Worm (Caenorhabditis elegans) whole organism, L4 larva: ENCODE measurements around the gene acdh-13.

ENCODE experiments used
- F37D6.2 ChIP-seq: sonication (generic microtip); optimal IDR thresholded peaks from 2 replicates; lab custom pipeline; 2016; ENCODE audit warnings: mild to moderate bottlenecking, missing genetic modification characterization, missing compliant biosample characterization
- F44E2.7 ChIP-seq: fragments of 200-800 bp; sonication (Bioruptor generic); IDR thresholded peaks from 2 replicates; pipeline ENCODE4 v2.1.2; 2022; ENCODE audit warnings: missing genetic modification characterization, missing compliant biosample characterization
- F49E8.2 ChIP-seq: sonication (generic microtip); optimal IDR thresholded peaks from 2 replicates; lab custom pipeline; 2016; ENCODE audit warnings: missing compliant biosample characterization, mild to moderate bottlenecking, missing genetic modification characterization, borderline replicate concordance
- Y75B8A.6 ChIP-seq: fragments of 200-800 bp; sonication (Bioruptor generic); IDR thresholded peaks from 2 replicates; pipeline ENCODE4 v1.3.6; 2022; ENCODE audit warnings: missing genetic modification reagents, missing genetic modification characterization, missing compliant biosample characterization
- ceh-20 ChIP-seq: fragments of 200-800 bp; sonication (Bioruptor generic); IDR thresholded peaks from 2 replicates; pipeline ENCODE4 v1.3.6; 2022; ENCODE audit warnings: missing genetic modification reagents, missing genetic modification characterization, missing compliant biosample characterization
- ceh-32 ChIP-seq: sonication (generic microtip); optimal IDR thresholded peaks from 2 replicates; lab custom pipeline; 2016; ENCODE audit warnings: mild to moderate bottlenecking, missing genetic modification characterization, missing compliant biosample characterization; ENCODE audit not compliant: poor library complexity
- ceh-82 ChIP-seq: sonication (generic microtip); optimal IDR thresholded peaks from 2 replicates; lab custom pipeline; 2017; ENCODE audit warnings: missing biosample characterization, missing genetic modification characterization
- daf-12 ChIP-seq: fragments of 150-350 bp; optimal IDR thresholded peaks from 2 replicates; lab custom pipeline; 2014; ENCODE audit warnings: missing biosample characterization, missing genetic modification reagents, missing genetic modification characterization
- daf-16 ChIP-seq, 3 experiments: sonication (generic microtip); optimal IDR thresholded peaks; 2 replicates each; lab custom pipeline; 2016 to 2017; ENCODE audit warnings: missing genetic modification characterization in 3 of 3, missing genetic modification reagents in 3 of 3, mild to moderate bottlenecking in 2 of 3, missing compliant biosample characterization in 2 of 3, missing biosample characterization in 1 of 3, moderate library complexity in 1 of 3
- duxl-1 ChIP-seq: sonication (generic microtip); optimal IDR thresholded peaks from 2 replicates; lab custom pipeline; 2016; ENCODE audit warnings: mild to moderate bottlenecking, missing genetic modification characterization, moderate library complexity, missing compliant biosample characterization; ENCODE audit not compliant: poor library complexity
- egl-43 ChIP-seq: fragments of 200-800 bp; sonication (Bioruptor generic); IDR thresholded peaks from 2 replicates; pipeline ENCODE4 v1.3.6; 2022; ENCODE audit warnings: missing genetic modification reagents, missing genetic modification characterization, missing compliant biosample characterization
- gei-8 ChIP-seq: fragments of 200-800 bp; sonication (Bioruptor generic); optimal IDR thresholded peaks from 2 replicates; lab custom pipeline; 2018; ENCODE audit warnings: mild to moderate bottlenecking, missing genetic modification characterization, missing compliant biosample characterization
- hif-1 ChIP-seq, 2 experiments: sonication (generic microtip); optimal IDR thresholded peaks; 2 replicates each; lab custom pipeline; 2016 to 2017; ENCODE audit warnings: missing compliant biosample characterization in 2 of 2, missing genetic modification characterization in 2 of 2, missing genetic modification reagents in 2 of 2, missing genotype in 2 of 2, mild to moderate bottlenecking in 1 of 2
- hlh-30 ChIP-seq: sonication (generic microtip); optimal IDR thresholded peaks from 2 replicates; lab custom pipeline; 2017; ENCODE audit warnings: antibody characterized with exemption, mild to moderate bottlenecking, missing genetic modification characterization, missing compliant biosample characterization; ENCODE audit not compliant: insufficient read depth
- hmg-1.1 ChIP-seq: fragments of 200-800 bp; sonication (Bioruptor generic); IDR thresholded peaks from 2 replicates; pipeline ENCODE4 v1.3.6; 2022; ENCODE audit warnings: missing genetic modification reagents, missing genetic modification characterization, missing compliant biosample characterization
- jun-1 ChIP-seq: fragments of 150-350 bp; optimal IDR thresholded peaks from 2 replicates; lab custom pipeline; 2014; ENCODE audit warnings: missing biosample characterization, missing genetic modification reagents, missing genetic modification characterization
- lim-7 ChIP-seq: fragments of 200-800 bp; sonication (Bioruptor generic); IDR thresholded peaks from 2 replicates; pipeline ENCODE4 v1.3.6; 2022; ENCODE audit warnings: missing genetic modification characterization, missing compliant biosample characterization
- lin-29 ChIP-seq: fragments of 200-800 bp; sonication (Bioruptor generic); IDR thresholded peaks from 2 replicates; pipeline ENCODE4 v1.3.6; 2022; ENCODE audit warnings: missing genetic modification reagents, missing genetic modification characterization, missing compliant biosample characterization
- lin-38 ChIP-seq: fragments of 200-800 bp; sonication (Bioruptor generic); IDR thresholded peaks from 2 replicates; pipeline ENCODE4 v1.3.6; 2022; ENCODE audit warnings: missing genetic modification reagents, missing genetic modification characterization, missing compliant biosample characterization
- mdl-1 ChIP-seq, 2 experiments: fragments of 150-350 bp in 1 of 2; sonication (generic microtip) in 1 of 2; optimal IDR thresholded peaks; 2 replicates each; lab custom pipeline; 2014 to 2017; ENCODE audit warnings: missing biosample characterization in 2 of 2, missing genetic modification characterization in 2 of 2
- mdt-29 ChIP-seq: fragments of 200-800 bp; sonication (Bioruptor generic); IDR thresholded peaks from 2 replicates; pipeline ENCODE4 v1.3.6; 2022; ENCODE audit warnings: missing genetic modification reagents, missing genetic modification characterization, missing compliant biosample characterization
- nhr-11 ChIP-seq: fragments of 150-350 bp; optimal IDR thresholded peaks from 2 replicates; lab custom pipeline; 2014; ENCODE audit warnings: missing biosample characterization, missing genetic modification characterization
- nhr-42 ChIP-seq: fragments of 200-800 bp; sonication (Bioruptor generic); IDR thresholded peaks from 2 replicates; pipeline ENCODE4 v1.3.6; 2022; ENCODE audit warnings: missing genetic modification characterization, missing compliant biosample characterization
- pqm-1 ChIP-seq: sonication (generic microtip); optimal IDR thresholded peaks from 2 replicates; lab custom pipeline; 2017; ENCODE audit warnings: missing biosample characterization, missing genetic modification characterization
- sdz-12 ChIP-seq: fragments of 200-800 bp; sonication (Bioruptor generic); optimal IDR thresholded peaks from 2 replicates; lab custom pipeline; 2018; ENCODE audit warnings: mild to moderate bottlenecking, missing genetic modification characterization, missing compliant biosample characterization
- snpc-4 ChIP-seq: fragments of 150-350 bp; optimal IDR thresholded peaks from 2 replicates; lab custom pipeline; 2014; ENCODE audit warnings: missing biosample characterization, missing genetic modification characterization
- spr-1 ChIP-seq: sonication (generic microtip); optimal IDR thresholded peaks from 2 replicates; lab custom pipeline; 2016; ENCODE audit warnings: mild to moderate bottlenecking, missing genetic modification characterization, missing compliant biosample characterization
- tag-97 ChIP-seq: fragments of 200-800 bp; sonication (Bioruptor generic); IDR thresholded peaks from 2 replicates; pipeline ENCODE4 v1.3.6; 2022; ENCODE audit warnings: missing genetic modification characterization, missing compliant biosample characterization
- tra-1 ChIP-seq: fragments of 200-800 bp; sonication (Bioruptor generic); IDR thresholded peaks from 2 replicates; pipeline ENCODE4 v1.3.6; 2022; ENCODE audit warnings: missing genetic modification reagents, missing genetic modification characterization, missing compliant biosample characterization
- unc-62 ChIP-seq, 3 experiments: fragments of 150-350 bp in 1 of 3; sonication (generic microtip); optimal IDR thresholded peaks in 2 of 3; peaks in 1 of 3; 1 replicate in 1 of 3; 2 replicates in 2 of 3; lab custom pipeline; 2014 to 2017; ENCODE audit warnings: missing biosample characterization in 3 of 3, missing genetic modification characterization in 3 of 3, missing genetic modification reagents in 3 of 3, missing genotype in 1 of 3
- zag-1 ChIP-seq: fragments of 150-350 bp; optimal IDR thresholded peaks from 2 replicates; lab custom pipeline; 2014; ENCODE audit warnings: missing biosample characterization, missing genetic modification characterization
- zfp-3 ChIP-seq: fragments of 200-800 bp; sonication (Bioruptor generic); conservative IDR thresholded peaks from 2 replicates; pipeline ENCODE4 v1.3.6; 2022; ENCODE audit warnings: missing genetic modification reagents, missing genetic modification characterization, missing compliant biosample characterization
- zip-11 ChIP-seq: fragments of 200-800 bp; sonication (Bioruptor generic); IDR thresholded peaks from 2 replicates; pipeline ENCODE4 v1.3.6; 2022; ENCODE audit warnings: missing genetic modification characterization, missing compliant biosample characterization
- ztf-7 ChIP-seq: fragments of 150-350 bp; optimal IDR thresholded peaks from 2 replicates; lab custom pipeline; 2014; ENCODE audit warnings: missing biosample characterization, missing genetic modification characterization

The acdh-13 gene

ce11 chrIV:8519949-8520348 lies 21.3 kb upstream of the acdh-13 start:
- TF ChIP-seq unc-62 (GFP tag; optimal IDR thresholded peaks at IDR 0.05 in 1 of 2; lab: Kevin White, UChicago) (peak in 1 of 2 experiments; percentile 95), unc-62 (tag; optimal IDR thresholded peaks at IDR 0.05; lab: Kevin White, UChicago) (no peak), mdl-1 (tag; optimal IDR thresholded peaks at IDR 0.05; lab: Kevin White, UChicago) (no peak)

- peak; percentile 20 for TF ChIP-seq F49E8.2
- TF ChIP-seq lin-38 (GFP tag; lab: Robert Waterston, UW) = 0 out of 2 replicates have a peak, but pooled peaks have one; percentile 16
- no peak for TF ChIP-seq jun-1
These were observed 15.9 kb upstream of the acdh-13 start for ce11 chrIV:8514546-8514945.

- TF ChIP-seq hlh-30 (tag; lab: Kevin White, UChicago) (no peak), lin-29 (GFP tag; lab: Robert Waterston, UW) (no peak), ceh-32 (tag; lab: Kevin White, UChicago) (no peak), daf-12 (tag; lab: Kevin White, UChicago) (no peak), egl-43 (GFP tag; lab: Robert Waterston, UW) (no peak), F44E2.7 (GFP tag; lab: Robert Waterston, UW) (no peak), gei-8 (GFP tag; lab: Kevin White, UChicago) (no peak), duxl-1 (no peak), snpc-4 (tag; lab: Kevin White, UChicago) (no peak), nhr-42 (GFP tag; lab: Robert Waterston, UW) (no peak), hmg-1.1 (GFP tag; lab: Robert Waterston, UW) (no peak), lim-7 (GFP tag; lab: Robert Waterston, UW) (no peak), sdz-12 (no peak), tra-1 (GFP tag; lab: Robert Waterston, UW) (no peak)
These were observed 15.0 kb upstream of the acdh-13 start, which contains the start of gene cks-1 for ce11 chrIV:8513619-8514018. TSS of gene cks-1 (plus strand) at chrIV:8513919.

- no peak for TF ChIP-seq ceh-82 (tag; lab: Kevin White, UChicago)
- no peak for TF ChIP-seq ceh-20 (GFP tag; lab: Robert Waterston, UW)
- no peak for TF ChIP-seq nhr-11 (tag; lab: Kevin White, UChicago)
- no peak for TF ChIP-seq daf-16 (GFP tag; optimal IDR thresholded peaks at IDR 0.05; lab: Kevin White, UChicago)
- no peak for TF ChIP-seq daf-16 (tag; optimal IDR thresholded peaks at IDR 0.05; lab: Kevin White, UChicago)
- TF ChIP-seq zfp-3 = no peak
- TF ChIP-seq mdl-1 (tag; optimal IDR thresholded peaks at IDR 0.05; lab: Kevin White, UChicago) = no peak
- no peak for TF ChIP-seq zag-1
- TF ChIP-seq zip-11 = no peak
- TF ChIP-seq duxl-1 = no peak
- TF ChIP-seq mdt-29 = no peak
- TF ChIP-seq spr-1 (tag; lab: Kevin White, UChicago) = no peak
- no peak for TF ChIP-seq hmg-1.1 (GFP tag; lab: Robert Waterston, UW)
- TF ChIP-seq Y75B8A.6 = no peak
- TF ChIP-seq daf-12 (tag; lab: Kevin White, UChicago) = no peak
- no peak for TF ChIP-seq unc-62 (GFP tag; optimal IDR thresholded peaks at IDR 0.05 in 1 of 2; lab: Kevin White, UChicago)
- no peak for TF ChIP-seq unc-62 (tag; optimal IDR thresholded peaks at IDR 0.05; lab: Kevin White, UChicago)
- no peak for TF ChIP-seq F37D6.2 (tag; lab: Kevin White, UChicago)
- TF ChIP-seq pqm-1 (tag; lab: Kevin White, UChicago) = no peak
- no peak for TF ChIP-seq tag-97 (GFP tag; lab: Robert Waterston, UW)
- TF ChIP-seq ztf-7 (tag; lab: Kevin White, UChicago) = no peak
- no peak for TF ChIP-seq hif-1 (tag; optimal IDR thresholded peaks at IDR 0.05; lab: Kevin White, UChicago)
These were observed 14.1 kb upstream of the acdh-13 start, which contains the start of gene C09G4.4 for ce11 chrIV:8512679-8513078. TSS of gene C09G4.4 (plus strand) at chrIV:8512979.
